Worm (Caenorhabditis elegans): Measurements from ENCODE around the gene K03B8.11.

DNA sequence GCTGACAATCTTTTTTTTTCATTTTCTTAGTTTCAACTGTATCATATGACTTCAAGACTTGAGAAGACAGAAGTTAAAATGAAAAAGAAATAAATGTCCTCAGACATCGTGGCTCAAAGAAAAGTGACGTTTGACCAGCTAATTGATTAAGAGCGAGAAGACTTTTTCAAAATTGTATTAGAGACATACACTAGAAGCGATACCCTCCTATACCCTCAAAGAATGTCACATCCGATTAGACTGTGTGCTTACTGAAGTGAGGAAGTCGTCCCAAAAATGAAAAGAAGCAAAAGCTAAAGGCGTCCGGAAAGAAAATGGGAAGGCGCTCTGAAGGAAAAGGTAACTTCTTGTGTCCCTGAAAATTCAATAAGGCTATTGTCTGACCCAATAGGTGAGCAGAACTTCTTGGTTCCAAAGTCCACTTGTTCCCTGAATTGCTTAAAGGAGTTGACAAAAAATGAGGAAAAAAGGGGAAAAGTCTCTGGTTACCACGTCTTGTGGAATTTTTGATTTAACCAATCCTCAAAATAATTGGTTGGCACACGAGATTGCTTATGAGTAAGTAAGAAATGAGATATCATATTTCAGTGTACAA lies 17.9 kb downstream of the K03B8.11 start:
- TF ChIP-seq egl-27 (tag; optimal IDR thresholded peaks at IDR 0.05) (no peak), unc-62 (GFP tag; optimal IDR thresholded peaks at IDR 0.05) (no peak), nhr-77 (tag; optimal IDR thresholded peaks at IDR 0.05) (no peak), sea-2 (GFP tag; optimal IDR thresholded peaks at IDR 0.05) (no peak), elt-1 (tag; optimal IDR thresholded peaks at IDR 0.05) (no peak), tbx-2 (tag; optimal IDR thresholded peaks at IDR 0.05) (no peak), fkh-10 (GFP tag; optimal IDR thresholded peaks at IDR 0.05) (no peak), fos-1 (tag; optimal IDR thresholded peaks at IDR 0.05) (no peak), snpc-4 (tag; optimal IDR thresholded peaks at IDR 0.05) (no peak), nhr-12 (tag; optimal IDR thresholded peaks at IDR 0.05) (no peak), nhr-23 (tag; optimal IDR thresholded peaks at IDR 0.05) (no peak), ZK546.5 (tag; optimal IDR thresholded peaks at IDR 0.05) (no peak)
